Worm (Caenorhabditis elegans): ENCODE results near the gene Y62H9A.5.
A peak's percentile ranks its signal among the peaks of the same experiment; 100 is the strongest.

The Y62H9A.5 gene

DNA sequence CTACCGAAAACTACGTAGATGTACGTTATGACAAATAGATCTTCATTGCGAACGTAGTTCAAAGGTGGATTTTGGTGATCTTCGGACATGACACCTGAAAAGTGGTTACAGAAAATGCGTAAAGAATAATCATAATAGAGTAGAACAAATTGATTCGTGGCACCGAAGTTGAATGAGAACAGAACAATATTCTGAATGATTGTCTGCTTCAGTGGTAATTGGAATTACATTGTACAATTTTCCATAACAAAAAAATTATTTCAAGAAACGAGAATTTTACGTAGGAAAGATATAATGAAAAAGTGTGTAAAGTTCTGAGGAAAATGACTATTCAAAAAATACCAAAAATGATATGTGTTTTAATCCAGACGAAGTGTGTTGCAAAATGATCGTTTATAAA lies 20.0 kb upstream of the Y62H9A.5 start, which contains the start of gene Y62H9A.10:
Y62H9A.10 (minus strand) TSS at position 101 of the 400 bp plus-strand sequence.
- TF ChIP-seq dao-5 (tag; optimal IDR thresholded peaks at IDR 0.05) (no peak), W03F9.2 (tag; optimal IDR thresholded peaks at IDR 0.05) (no peak), him-1 (tag; optimal IDR thresholded peaks at IDR 0.05) (no peak)

DNA sequence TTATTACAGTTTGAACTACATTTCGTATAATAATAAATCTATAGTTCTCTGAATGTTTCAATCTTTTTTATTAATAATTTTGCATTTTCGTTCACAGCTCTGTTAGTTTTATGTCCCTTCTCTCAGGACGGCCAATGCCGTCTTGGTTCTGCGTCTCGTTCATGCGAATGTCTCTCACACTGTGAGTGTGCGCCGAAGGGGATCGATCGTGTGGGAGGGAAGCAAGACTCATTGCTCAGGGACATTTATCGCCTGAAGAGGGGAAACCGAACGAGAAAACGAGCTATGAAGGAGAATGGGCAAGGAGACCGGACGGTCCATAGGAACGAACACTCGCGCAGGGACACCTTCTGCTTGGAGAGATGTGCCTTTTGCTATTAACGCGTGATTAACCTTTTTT lies 16.3 kb upstream of the Y62H9A.5 start:
- TF ChIP-seq him-1 (tag; optimal IDR thresholded peaks at IDR 0.05) (no peak), dao-5 (tag; optimal IDR thresholded peaks at IDR 0.05) (no peak), W03F9.2 (tag; optimal IDR thresholded peaks at IDR 0.05) (no peak)

DNA sequence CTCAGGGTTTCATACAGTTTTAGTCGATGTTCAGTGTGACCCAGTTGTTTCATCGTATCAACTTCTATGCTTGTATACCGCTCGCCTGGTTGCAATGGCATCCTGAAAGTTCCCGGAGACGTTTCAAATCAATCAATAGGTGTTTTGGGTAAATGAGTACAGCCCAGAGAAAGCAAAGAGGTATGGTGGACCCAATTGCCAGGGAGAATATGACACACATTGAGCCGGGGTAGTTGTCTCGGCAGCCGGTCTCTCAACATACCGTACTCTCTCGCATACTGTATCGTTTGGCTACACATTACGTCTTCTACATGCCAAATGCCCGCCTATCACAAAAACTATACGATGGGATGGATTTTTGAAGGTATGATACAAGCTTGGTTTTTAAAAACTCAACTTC lies 15.3 kb upstream of the Y62H9A.5 start, which contains the start of gene Y62H9A.9:
Y62H9A.9 (minus strand) TSS at position 101 of the 400 bp plus-strand sequence.
- no peak for TF ChIP-seq dao-5 (tag; optimal IDR thresholded peaks at IDR 0.05)
- TF ChIP-seq him-1 (tag; optimal IDR thresholded peaks at IDR 0.05), result no peak
- TF ChIP-seq W03F9.2 (tag; optimal IDR thresholded peaks at IDR 0.05), result no peak

DNA sequence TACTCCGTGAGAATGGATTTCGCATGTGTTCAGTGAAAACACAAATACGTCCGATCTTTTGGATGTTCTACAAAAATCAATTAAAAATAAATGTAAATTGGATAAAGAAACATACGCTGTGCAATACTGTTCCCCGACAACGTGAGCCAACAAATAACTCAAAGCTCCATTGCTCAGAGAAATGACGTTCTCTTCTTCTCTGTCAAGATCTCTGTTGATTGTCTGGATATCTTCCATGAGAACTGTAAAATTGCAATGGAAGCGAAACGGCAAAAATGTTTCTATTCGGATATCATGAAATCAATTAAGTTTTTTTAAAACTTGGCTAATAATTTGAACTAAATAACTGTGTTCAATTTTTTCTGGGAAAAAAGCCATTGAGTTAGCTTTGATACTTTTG lies 14.0 kb upstream of the Y62H9A.5 start:
- no peak for TF ChIP-seq dao-5 (tag; optimal IDR thresholded peaks at IDR 0.05)
- no peak for TF ChIP-seq him-1 (tag; optimal IDR thresholded peaks at IDR 0.05)
- TF ChIP-seq W03F9.2 (tag; optimal IDR thresholded peaks at IDR 0.05), result no peak

DNA sequence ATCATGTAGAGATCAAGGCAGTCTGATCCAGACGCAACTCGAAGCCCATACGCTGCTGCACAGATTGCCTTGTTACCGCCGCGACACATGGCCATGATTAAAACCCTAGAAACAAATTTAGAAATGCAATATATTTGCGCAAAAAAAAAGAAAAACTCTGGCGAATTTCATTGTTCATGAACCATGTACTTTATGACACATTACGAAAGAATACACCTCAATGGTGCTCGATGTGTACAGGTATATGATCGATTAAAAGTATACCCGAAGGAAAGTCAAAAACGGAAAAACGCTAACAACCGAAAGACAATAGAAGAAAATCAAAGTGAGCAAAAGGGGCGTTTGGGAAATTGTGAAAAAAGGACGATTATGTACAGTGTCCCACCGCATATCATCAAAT lies 9.6 kb upstream of the Y62H9A.5 start, which contains the start of gene Y62H9A.8:
Y62H9A.8 (minus strand) TSS at position 101 of the 400 bp plus-strand sequence.
- no peak for TF ChIP-seq dao-5 (tag; optimal IDR thresholded peaks at IDR 0.05)

DNA sequence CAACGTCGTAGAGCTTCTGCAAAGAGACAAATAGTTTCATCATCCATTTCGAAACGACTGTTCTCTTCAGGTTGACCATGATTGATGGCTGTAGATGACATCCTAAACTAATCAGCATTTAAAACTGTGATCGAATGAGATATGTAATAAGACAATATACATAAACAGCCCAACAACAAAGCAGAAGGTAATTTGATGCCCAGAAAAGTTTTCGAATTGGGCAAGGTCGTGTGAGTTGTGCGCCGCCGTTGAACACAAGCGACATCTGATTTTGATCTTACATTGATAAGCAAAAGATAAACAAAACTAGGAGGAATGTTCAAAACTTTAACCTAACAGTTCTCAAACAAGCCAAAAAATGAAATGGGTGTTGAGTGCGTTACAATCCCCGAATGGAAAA lies 2.9 kb upstream of the Y62H9A.5 start, which contains the start of gene Y62H9A.7:
Y62H9A.7 (minus strand) TSS at position 101 of the 400 bp plus-strand sequence.
- no peak for TF ChIP-seq dao-5 (tag; optimal IDR thresholded peaks at IDR 0.05)
- TF ChIP-seq him-1 (tag; optimal IDR thresholded peaks at IDR 0.05), result no peak
- no peak for TF ChIP-seq W03F9.2 (tag; optimal IDR thresholded peaks at IDR 0.05)

DNA sequence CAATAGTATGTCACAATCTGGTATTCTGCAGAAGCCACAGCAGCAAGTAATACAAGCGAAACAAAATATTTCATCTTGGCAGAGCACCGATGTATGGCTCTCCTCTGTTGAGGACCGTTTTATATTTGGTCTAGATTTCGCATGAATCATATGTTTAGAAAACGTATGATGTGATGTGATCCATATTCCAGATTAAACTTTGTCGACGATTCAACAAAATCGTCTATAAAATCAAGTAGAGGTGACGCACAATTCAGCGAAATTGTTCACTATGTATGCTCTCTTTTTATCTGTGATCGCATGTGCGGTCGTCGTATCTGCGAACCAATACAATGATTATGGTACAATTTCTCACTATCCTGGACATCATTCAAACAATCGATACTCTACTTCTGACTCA lies 2.8 kb downstream of the Y62H9A.5 start, which contains the start of the genes Y62H9A.3 and Y62H9A.4:
Y62H9A.3 (minus strand) TSS at position 101 of the 400 bp plus-strand sequence.
Y62H9A.4 (plus strand) TSS at position 256 of the 400 bp plus-strand sequence.
- TF ChIP-seq dao-5 (tag; optimal IDR thresholded peaks at IDR 0.05) (no peak), him-1 (tag; optimal IDR thresholded peaks at IDR 0.05) (no peak), W03F9.2 (tag; optimal IDR thresholded peaks at IDR 0.05) (no peak)

DNA sequence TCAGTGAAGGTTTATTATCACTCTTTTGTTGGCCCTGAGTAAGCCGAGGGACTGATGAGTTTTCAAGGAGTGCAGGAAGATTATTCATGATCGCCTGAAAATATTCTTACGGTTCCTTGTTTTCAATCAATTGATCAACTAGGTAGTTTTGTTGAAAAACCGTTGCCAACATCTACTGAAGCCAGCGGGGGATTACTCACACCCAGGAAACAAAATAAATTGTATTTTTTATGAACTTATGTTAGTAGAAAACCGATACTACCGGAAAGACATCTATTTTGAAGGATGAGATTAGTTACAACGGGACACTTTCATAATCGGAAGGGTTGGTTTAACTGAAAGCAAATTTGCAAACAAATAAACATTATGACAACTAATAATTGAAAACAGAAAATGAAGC lies 4.6 kb downstream of the Y62H9A.5 start, which contains the start of gene Y62H9A.2:
Y62H9A.2 (minus strand) TSS at position 101 of the 400 bp plus-strand sequence.
- TF ChIP-seq W03F9.2 (tag; optimal IDR thresholded peaks at IDR 0.05) (no peak), him-1 (tag; optimal IDR thresholded peaks at IDR 0.05) (no peak), dao-5 (tag; optimal IDR thresholded peaks at IDR 0.05) (no peak)

DNA sequence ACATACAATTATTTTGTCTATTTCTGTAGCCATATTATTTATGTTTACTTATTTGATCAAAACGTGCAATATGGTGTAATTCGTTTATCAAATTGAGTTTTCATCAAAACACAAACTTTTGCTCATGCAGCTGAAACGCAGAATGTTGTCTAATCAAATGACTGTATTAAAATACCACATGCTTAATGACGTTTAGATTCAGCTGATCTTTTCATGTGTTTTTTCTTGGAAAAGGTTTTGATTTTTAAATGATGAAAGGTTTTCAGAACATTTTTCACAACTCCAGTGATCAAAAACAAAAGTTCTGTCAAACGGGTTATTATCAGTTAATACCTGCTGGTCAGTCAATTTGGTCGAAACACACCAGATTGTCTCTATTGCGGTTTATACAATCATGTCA lies 7.4 kb downstream of the Y62H9A.5 start, which contains the start of gene Y62H9A.1:
Y62H9A.1 (plus strand) TSS at position 282 of the 400 bp plus-strand sequence.
- TF ChIP-seq him-1 (tag; optimal IDR thresholded peaks at IDR 0.05) (no peak), W03F9.2 (tag; optimal IDR thresholded peaks at IDR 0.05) (no peak), dao-5 (tag; optimal IDR thresholded peaks at IDR 0.05) (no peak)

DNA sequence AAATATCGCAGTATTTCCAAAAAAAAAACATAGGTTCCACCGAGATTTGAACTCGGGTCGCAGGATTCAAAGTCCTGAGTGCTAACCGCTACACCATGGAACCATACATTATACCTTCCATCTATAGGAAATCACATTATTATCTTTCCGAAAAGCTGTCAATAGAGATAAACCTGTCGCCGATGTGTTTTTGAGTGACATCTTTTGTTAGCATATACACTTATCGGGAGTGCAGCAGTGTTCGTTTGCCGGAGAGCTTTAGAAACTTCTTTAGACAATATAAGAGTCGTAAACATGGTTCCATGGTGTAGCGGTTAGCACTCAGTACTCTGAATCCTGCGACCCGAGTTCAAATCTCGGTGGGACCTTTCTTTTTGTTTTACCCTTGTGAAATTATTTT lies 10.5 kb downstream of the Y62H9A.5 start:
- peak; percentile 11 for TF ChIP-seq dao-5 (tag; optimal IDR thresholded peaks at IDR 0.05)
- no peak for TF ChIP-seq W03F9.2 (tag; optimal IDR thresholded peaks at IDR 0.05)

DNA sequence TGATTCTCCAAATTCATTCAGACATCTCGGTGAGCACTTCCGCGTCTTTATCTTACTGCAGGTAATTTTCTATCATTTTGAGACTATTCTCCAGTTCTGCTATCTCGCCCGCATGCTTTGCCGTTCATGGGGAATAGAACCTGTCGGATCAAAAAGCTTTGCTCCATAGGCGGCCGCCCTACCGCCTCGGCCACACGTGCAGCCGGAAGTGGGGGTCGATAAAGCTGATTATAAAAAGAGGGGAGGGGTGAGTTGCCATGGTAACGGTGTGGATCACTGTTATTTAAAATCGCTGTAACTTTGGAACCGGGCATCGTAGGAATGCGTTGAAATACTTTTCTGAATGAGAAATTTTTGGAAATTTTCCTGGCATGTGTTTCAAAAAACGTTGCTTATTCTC lies 12.3 kb downstream of the Y62H9A.5 start:
- no peak for TF ChIP-seq dao-5 (tag; optimal IDR thresholded peaks at IDR 0.05)
- no peak for TF ChIP-seq W03F9.2 (tag; optimal IDR thresholded peaks at IDR 0.05)
- no peak for TF ChIP-seq him-1 (tag; optimal IDR thresholded peaks at IDR 0.05)

DNA sequence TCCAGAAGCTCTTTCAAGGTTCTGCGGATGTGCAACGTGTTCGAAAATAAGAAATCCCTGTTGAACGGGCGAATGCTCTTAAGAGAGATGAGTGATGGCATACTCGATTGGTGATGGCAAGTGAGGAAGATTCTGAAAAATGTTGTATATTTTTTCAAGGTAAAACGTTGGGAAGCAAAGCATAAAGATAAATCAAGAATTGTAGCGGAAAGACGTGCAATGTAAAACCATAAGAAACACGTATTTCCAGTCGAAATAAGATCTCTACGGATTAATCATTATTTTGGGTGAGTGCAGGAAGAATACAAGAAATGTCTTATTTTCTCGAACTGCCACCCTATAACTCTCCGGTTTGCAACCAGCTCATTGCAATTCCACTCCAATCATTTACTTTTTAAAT lies 13.4 kb downstream of the Y62H9A.5 start, which contains the start of gene dot-1.2:
dot-1.2 (minus strand) TSS at position 101 of the 400 bp plus-strand sequence.
- no peak for TF ChIP-seq W03F9.2 (tag; optimal IDR thresholded peaks at IDR 0.05)

DNA sequence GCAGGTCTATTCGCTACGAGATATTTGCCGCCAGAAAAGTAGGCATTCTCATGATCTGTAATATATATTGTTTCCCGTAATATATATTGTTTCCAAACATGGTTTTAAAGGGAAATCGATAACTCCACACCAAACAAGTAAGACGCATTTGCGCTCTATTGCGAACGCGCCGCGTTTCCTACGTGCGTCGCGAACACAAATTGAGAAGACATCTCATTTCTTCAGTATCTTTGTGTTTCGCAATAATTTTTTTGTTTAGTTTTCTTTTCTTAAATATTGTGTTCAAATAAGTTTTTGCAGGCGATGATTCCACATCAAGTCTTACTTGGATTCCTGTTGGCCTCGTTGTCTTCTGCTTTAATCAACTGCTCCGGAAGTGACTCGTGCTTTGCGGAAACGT lies 17.6 kb downstream of the Y62H9A.5 start, which contains the start of gene F54F7.6:
F54F7.6 (plus strand) TSS at position 301 of the 400 bp plus-strand sequence.
- TF ChIP-seq dao-5 (tag; optimal IDR thresholded peaks at IDR 0.05) (no peak), W03F9.2 (tag; optimal IDR thresholded peaks at IDR 0.05) (no peak), him-1 (tag; optimal IDR thresholded peaks at IDR 0.05) (no peak)

DNA sequence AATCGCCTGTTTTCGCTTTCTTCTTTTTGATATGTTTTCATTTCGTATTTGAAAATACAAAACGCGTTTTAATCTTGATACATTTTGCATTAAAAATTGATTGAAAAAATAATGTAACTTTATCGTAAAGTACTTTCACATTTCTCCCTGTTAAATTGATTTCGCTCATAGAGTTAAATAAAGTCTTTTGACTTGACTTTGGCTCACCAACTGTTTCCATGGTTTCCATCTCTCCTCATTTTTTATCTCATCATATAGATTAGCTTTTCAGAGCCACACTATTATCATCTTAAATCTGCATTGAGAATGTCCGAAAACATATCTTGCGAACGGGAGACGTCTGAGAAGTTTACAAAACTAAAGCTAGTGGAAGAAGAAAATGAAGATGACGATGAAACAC lies 19.4 kb downstream of the Y62H9A.5 start, which contains the start of gene F54F7.10:
F54F7.10 (plus strand) TSS at position 301 of the 400 bp plus-strand sequence.
- TF ChIP-seq dao-5 (tag; optimal IDR thresholded peaks at IDR 0.05), result no peak

DNA sequence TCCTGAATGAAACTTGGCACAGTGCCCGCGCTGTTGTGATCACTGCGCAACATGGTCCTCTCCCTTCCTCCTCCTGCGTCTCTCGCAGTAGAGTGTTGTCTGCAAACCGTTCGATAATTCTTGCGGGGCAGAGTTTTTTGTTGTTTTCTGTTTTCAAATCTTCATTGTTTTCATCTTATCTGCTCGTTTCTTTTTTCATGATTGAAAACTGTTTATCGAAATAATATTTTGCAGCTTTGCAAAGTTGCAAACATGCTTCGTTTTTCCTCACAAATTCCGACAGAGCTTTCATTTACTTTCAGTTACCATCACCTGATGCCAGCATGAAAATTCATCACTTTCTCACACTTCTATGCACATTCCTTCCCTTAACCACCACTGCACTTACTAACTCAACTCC lies 25.5 kb downstream of the Y62H9A.5 start, which contains the start of gene mes-1:
mes-1 (plus strand) TSS at position 301 of the 400 bp plus-strand sequence.
- TF ChIP-seq him-1 (tag; optimal IDR thresholded peaks at IDR 0.05) (no peak), dao-5 (tag; optimal IDR thresholded peaks at IDR 0.05) (no peak), W03F9.2 (tag; optimal IDR thresholded peaks at IDR 0.05) (no peak)

All from whole organism, L4/young adult.